Fruit fly (Drosophila melanogaster) S2 (cell line): ENCODE measurements around the gene mRpL35.

ENCODE experiments used
- CG8478 ChIP-seq: fragments of >200 bp; optimal IDR thresholded peaks from 2 replicates; lab custom pipeline; 2018
- CTCF ChIP-seq, 2 experiments: fragments of >200 bp; optimal IDR thresholded peaks; 2 replicates each; lab custom pipeline; 2018

mRpL35 gene

DNA sequence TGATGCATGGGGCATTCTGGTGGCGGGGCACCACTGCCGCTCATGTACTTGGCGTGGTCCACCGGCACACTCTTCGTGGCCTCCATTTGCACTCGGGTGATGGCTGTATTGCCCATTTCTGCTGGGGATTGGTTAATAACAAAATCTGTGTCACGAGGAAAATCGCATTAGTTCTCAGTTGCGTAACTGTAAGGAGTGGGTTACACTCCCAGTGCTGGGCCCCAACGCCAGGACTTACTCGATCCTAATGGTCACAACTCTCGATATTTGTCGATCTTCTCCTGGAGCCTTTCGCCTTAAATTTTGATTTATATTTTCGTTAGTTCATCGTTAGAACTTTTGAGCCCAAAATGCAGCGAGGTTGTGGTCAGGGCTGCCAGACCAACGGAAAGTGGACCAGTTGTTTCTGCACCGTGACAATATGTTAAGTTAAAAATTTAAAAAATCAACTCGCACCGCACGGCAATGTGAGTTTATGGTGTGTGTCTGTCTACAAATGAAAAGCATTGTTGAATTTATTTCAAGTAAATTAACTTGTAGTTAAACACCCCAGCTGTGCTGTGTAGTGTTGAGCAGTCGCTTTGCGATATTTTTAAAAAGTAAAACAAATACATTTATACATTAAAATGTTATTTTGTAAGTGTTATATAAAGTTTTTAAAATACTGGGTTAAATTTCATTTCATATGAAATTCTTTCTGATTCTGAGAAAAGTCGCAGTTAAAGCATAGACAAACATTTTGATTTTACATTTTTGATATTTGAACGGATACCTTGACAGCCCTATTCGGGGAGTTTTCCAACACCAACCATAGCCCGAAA lies 3.8 kb downstream of the mRpL35 start, which contains the start of the genes Cchl and ND-42:
Gene Cchl, minus strand, starts transcription at position 559 of the 821 bp plus-strand sequence.
Gene ND-42, plus strand, starts transcription at position 788 of the 821 bp plus-strand sequence.
- TF ChIP-seq CG8478 (lab: Kevin White, UChicago) = no peak

DNA sequence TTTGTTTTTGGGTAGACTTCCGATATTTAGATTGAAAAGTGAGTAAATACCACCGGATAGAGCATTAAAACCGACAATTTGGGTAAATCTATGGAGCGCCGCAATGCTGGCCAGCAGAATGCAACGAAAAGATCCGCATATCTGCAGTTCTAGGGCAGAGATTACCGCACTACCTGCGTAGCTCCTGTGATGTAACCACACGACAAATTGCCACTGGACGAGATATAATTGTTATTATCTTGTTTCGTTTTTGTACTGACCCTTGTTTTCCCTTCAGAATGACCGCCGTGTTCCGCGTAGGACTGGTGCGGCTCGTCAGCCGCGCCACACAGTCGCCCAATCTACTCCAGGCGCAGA lies 4.4 kb downstream of the mRpL35 start:
- TF ChIP-seq CG8478 (lab: Kevin White, UChicago) (no peak), CTCF (optimal IDR thresholded peaks at IDR 0.05; lab: Kevin White, UChicago) (no peak)

DNA sequence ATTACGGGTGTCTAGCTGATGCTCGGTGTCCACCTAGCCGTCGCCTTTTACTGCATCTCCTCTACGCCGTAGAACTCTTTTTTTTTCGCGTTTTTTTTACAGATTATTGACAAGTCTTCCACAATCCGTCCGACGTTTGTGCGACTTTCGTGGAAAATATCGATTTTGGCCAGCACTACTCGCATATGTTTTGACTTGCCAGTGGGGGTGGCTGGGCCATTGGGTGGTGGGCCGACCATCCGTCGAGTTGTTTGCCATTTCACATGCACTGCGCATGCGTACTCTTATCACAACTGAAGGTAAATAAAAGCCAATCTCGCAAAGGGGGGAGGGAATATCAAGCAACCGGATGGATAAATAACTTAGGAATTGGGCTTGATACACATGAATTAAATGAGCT lies 8.4 kb downstream of the mRpL35 start, which contains the start of gene CG13409:
Gene CG13409, minus strand, starts transcription at position 163 of the 400 bp plus-strand sequence.
- TF ChIP-seq CTCF (optimal IDR thresholded peaks at IDR 0.05; lab: Kevin White, UChicago) = no peak
- TF ChIP-seq CG8478 (lab: Kevin White, UChicago) = no peak

DNA sequence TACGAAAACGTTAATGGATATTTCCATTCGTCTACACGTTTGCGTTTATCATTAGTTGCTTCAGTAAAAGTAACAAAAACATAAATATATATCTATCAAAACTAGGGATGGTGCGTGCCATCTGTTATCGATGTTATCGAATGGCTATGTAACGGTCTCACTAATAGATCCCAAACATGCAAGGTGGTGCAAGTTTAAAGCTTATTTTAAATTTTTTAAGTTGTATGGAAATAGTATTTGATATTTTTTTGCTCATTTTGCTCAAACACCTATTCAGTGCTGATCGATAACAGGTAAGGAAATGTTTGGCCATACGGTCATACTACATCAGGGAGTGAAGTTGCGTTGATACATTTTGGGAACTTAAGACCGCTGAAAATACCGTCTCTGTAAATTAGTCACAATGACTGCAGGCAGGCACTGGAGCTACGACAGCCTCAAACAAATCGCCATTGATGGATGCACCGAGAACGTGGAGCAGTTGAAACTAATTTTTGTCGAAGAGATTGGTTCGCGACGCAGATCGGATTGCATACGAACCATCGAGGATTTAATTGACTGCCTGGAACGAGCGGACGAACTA lies 10.9 kb downstream of the mRpL35 start, which contains the start of the genes CG45099, CG6015, pit and Fadd:
Gene CG45099, minus strand, starts transcription at position 127 of the 583 bp plus-strand sequence.
Gene CG6015, minus strand, starts transcription at position 127 of the 583 bp plus-strand sequence.
Gene pit, plus strand, starts transcription at position 139 of the 583 bp plus-strand sequence.
Gene Fadd, plus strand, starts transcription at position 296 of the 583 bp plus-strand sequence.
- TF ChIP-seq CG8478 (lab: Kevin White, UChicago) (no peak), CTCF (optimal IDR thresholded peaks at IDR 0.05; lab: Kevin White, UChicago) (peak in 1 of 2 experiments; percentile 23)

DNA sequence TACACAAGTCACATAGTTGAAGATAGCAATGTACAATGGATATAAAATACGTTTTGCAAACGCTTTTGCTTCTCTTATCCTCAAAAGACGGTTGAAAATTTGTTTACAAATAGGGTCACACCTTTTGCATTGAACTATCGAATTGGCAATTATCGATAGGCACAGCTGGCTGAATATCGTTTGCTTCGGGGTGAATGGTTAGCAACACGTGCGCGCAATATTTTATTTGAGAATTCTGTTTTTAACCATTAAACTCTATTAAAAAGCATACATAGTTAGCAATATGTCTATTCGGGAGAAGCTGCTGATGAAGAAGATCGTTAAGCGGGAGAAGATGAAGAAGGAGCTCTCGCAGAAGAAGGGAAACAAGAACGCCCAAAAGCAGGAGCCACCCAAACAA lies 12.2 kb downstream of the mRpL35 start:
- TF ChIP-seq CG8478 (lab: Kevin White, UChicago) (no peak), CTCF (optimal IDR thresholded peaks at IDR 0.05; lab: Kevin White, UChicago) (peak in 1 of 2 experiments; percentile 26)

DNA sequence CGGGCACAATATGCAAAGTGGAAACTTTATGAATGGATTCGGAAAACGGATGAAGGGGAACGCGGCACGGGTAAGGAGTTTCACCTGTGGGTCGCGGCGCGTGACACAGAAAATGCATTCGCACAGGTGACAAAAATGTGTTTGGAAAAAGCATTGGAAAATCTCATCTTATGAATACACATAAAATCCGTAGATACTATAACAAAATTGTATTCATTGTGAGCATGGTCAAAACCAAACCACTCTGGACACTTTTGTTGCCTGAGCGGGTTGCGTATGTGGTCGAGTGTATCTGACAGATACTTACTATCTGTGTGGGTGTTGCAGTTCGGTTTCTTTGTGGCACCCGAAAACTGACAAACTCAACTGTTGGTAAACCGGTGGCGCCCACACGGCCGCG lies 16.2 kb downstream of the mRpL35 start:
- no peak for TF ChIP-seq CG8478 (lab: Kevin White, UChicago)
- TF ChIP-seq CTCF (optimal IDR thresholded peaks at IDR 0.05; lab: Kevin White, UChicago) = no peak

DNA sequence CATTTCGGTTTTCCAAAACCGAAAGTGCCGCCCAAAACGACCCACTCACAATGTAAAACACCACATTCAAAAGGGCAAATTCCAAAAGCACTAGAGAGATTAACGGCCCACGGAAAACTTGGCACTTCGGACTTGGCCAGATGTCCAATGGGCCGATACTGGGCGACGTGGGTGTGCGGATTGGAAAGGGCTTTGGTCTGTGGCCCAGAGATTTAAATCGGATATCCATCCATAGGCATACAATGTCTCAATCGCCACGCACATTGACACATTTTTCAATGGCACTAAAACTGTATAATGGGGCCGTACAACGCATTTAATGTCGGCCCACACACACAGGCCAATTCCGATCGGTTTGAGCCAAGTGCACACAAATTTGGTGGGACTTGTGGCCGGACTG lies 17.1 kb downstream of the mRpL35 start:
- no peak for TF ChIP-seq CTCF (optimal IDR thresholded peaks at IDR 0.05; lab: Kevin White, UChicago)
- no peak for TF ChIP-seq CG8478 (lab: Kevin White, UChicago)

DNA sequence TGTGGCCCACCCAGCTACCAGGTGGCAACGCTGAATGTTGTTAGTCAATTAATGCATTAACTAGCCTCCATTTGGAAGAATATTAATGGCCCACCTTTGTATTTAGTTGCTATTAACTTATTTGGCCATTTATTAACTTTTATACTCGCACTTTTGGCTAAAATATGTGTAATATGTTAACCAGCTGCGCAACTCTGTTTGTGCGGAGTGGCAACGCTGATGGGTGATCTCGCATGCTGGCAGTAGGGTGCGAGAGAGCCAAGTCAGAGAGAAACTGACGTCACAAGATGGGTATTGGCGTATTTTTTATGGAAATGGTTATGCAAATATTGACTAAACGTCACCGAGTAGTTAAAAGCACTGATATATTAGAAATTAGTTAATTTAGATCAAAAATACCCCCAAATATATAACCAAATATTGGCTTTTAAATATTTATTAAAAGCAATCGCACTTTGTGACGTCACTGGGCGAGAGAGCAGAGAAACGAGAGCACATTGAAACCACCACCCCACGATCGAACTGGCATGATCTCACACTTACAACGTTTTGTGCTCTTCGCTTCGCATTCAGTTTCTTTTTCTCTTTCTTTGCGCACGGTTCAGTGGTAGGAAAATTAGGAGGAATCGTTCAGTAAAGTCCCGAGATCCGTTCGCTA lies 18.4 kb downstream of the mRpL35 start, which contains the start of gene how:
Gene how, plus strand, starts transcription at position 567 of the 658 bp plus-strand sequence.
- TF ChIP-seq CG8478 (lab: Kevin White, UChicago) (no peak), CTCF (optimal IDR thresholded peaks at IDR 0.05; lab: Kevin White, UChicago) (peak in 1 of 2 experiments; percentile 52)

DNA sequence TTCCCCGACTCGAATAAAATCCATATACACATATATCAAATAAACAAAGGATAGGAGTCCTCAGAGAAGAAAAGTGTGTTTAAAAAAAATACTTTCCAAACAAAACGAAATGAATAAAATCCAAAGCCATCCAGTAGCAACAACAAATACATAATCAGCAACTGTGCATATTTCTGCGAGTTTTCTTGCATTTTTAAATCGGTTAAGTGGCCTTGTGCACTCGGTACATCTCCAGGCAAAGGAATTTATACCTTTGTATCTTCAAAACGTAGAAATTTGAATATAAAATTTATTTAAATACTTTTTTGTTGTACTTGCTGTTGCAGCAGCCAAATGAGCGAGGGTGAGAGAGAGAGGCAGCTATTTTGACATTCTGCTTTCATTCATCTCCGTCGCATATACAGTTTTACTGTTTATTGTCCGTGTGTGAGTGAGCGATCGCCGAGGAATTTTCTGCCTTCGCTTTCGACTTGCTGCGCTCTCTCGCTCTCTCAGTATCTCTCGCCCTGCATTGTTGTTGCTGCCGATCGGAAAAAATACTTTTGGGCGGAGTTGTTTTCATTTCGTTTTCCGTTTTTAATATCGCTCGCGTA lies 19.1 kb downstream of the mRpL35 start:
- TF ChIP-seq CTCF (optimal IDR thresholded peaks at IDR 0.05; lab: Kevin White, UChicago) = no peak
- no peak for TF ChIP-seq CG8478 (lab: Kevin White, UChicago)

DNA sequence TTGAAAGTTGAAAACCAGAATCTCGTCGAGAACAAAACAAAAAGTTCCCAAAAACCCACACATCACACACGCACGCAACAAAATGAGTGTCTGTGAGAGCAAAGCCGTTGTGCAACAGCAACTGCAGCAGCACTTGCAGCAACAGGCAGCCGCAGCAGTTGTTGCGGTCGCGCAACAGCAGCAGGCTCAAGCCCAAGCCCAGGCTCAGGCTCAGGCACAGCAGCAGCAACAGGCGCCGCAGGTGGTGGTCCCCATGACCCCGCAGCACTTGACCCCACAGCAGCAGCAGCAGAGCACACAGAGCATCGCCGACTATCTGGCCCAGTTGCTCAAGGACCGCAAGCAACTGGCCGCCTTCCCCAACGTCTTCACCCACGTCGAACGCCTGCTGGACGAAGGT lies 19.7 kb downstream of the mRpL35 start:
- TF ChIP-seq CTCF (optimal IDR thresholded peaks at IDR 0.05; lab: Kevin White, UChicago) = no peak
- no peak for TF ChIP-seq CG8478 (lab: Kevin White, UChicago)

DNA sequence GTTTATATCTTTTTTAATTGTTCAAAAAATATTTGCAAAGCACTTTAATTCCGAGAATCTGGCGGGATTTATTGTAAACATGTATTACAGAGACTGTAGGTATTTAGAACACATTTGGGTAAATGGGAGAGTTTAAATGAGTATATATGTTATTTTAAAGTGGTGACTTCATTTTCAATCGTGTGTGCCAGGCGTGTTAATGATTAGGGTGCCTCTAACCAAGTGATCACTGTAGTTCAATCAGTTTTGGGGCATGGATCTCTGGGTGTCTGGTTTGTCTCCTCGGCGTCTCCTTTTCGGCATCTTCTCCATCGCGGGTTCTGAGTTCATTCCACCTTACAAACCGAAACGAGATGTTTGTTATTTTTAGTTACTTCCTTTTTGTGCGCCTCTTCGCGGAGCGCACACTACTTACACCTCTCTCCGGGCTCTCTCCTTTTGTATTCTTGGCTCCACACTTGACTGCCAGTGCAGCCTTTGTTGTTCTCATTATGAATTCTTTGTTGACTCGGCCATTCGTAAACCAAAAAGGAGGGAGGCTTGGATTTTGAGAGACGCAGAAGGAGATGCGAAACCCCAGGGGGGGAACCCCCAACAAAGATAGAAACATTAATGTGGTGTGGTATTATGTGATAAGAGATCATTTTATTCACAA lies 20.5 kb downstream of the mRpL35 start:
- TF ChIP-seq CG8478 (lab: Kevin White, UChicago) = no peak

DNA sequence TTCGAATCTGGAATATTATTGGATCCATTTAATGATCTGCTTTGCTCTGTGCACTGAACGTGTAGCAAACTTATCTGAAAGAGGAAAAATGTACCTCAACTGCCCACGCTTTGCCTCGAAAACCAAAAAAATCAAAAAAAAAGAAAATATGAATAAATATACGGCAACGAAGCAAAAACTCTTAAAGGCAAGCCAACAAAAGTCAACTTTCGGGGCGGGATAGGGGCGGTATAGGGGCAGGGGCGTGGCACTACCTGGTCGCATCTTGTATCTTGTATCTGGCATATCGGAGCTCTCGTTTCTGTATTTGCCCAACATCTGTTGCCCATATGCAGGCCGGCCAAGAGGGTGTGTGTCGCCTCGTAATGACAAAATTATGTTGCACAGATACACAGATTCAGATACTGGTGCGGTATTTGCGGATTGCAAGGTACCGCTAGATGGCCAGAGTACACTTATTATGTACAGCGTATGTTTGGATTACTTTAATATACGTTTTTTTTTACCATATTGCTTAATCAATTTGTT lies 21.2 kb downstream of the mRpL35 start:
- TF ChIP-seq CG8478 (lab: Kevin White, UChicago) = no peak

DNA sequence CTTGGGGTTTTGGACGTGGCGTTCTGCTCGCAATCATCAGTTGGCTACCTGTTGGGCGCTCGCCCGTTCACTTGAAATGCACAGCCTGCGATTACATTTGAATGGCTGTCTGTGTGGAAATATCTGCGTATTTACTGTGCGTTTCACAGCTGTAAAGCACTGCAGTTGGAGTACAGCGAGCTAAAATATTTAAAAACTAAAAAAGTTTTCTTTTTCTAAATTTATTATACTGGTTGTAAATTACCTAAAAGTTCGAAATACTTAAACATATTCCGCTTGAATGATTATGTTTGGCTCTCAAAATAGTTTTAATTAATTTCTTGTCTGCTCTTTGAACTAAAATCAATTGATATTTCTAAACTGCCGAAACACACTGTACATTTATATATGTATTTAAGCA lies 22.9 kb downstream of the mRpL35 start:
- TF ChIP-seq CTCF (optimal IDR thresholded peaks at IDR 0.05; lab: Kevin White, UChicago) (no peak), CG8478 (lab: Kevin White, UChicago) (no peak)

DNA sequence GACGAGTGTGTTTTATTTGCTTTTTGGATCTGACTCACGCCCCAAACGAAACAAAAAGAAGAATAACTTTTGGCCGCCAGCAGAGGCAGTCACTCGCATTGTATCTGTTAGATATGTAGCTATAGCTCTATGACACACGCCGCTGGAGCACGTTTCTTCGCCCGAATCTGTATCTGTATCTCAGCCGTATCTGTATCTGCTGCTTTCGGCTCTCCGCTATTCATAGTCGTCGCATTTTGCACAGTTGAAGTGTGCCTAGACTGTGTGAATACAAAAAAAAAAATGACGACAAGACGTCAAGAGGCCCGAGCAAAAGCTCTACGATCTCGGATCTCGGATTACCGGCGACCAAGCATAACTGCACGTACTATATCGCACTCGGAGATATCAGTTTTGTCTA lies 23.4 kb downstream of the mRpL35 start:
- TF ChIP-seq CG8478 (lab: Kevin White, UChicago) (no peak), CTCF (optimal IDR thresholded peaks at IDR 0.05; lab: Kevin White, UChicago) (no peak)
